Fruit fly (Drosophila melanogaster) whole organism, embryonic: ENCODE results near the gene AlaRS.

Experiments
- Atf-2 ChIP-seq: fragments of 200-800 bp; sonication (Bioruptor generic); optimal IDR thresholded peaks from 2 replicates; lab custom pipeline; 2016; ENCODE audit warnings: missing biosample characterization, missing genetic modification characterization
- Atf6 ChIP-seq: fragments of 200-800 bp; sonication (Bioruptor generic); IDR thresholded peaks from 2 replicates; pipeline ENCODE4 v1.3.6; 2022; ENCODE audit warnings: missing biosample characterization, missing genetic modification characterization
- BEAF-32 ChIP-seq: fragments of 200-800 bp; sonication (Bioruptor generic); optimal IDR thresholded peaks from 3 replicates; lab custom pipeline; 2017; ENCODE audit warnings: missing biosample characterization, missing genetic modification characterization, mild to moderate bottlenecking, moderate library complexity, missing genetic modification reagents
- CG10431 ChIP-seq: fragments of 200-800 bp; sonication (Bioruptor generic); optimal IDR thresholded peaks from 3 replicates; lab custom pipeline; 2018; ENCODE audit warnings: missing biosample characterization, mild to moderate bottlenecking, missing genetic modification characterization
- CG11504 ChIP-seq: fragments of 200-800 bp; sonication (Bioruptor generic); optimal IDR thresholded peaks from 3 replicates; lab custom pipeline; 2019; ENCODE audit warnings: missing biosample characterization, mild to moderate bottlenecking, missing genetic modification characterization, moderate library complexity
- CG12744 ChIP-seq: fragments of 200-800 bp; sonication (Bioruptor generic); optimal IDR thresholded peaks from 2 replicates; lab custom pipeline; 2016; ENCODE audit warnings: missing biosample characterization, missing genetic modification characterization
- CG13624 ChIP-seq: fragments of 200-800 bp; sonication (Bioruptor generic); optimal IDR thresholded peaks from 2 replicates; lab custom pipeline; 2016; ENCODE audit warnings: missing biosample characterization, missing genetic modification characterization
- CG14441 ChIP-seq: fragments of 200-800 bp; sonication (Bioruptor generic); IDR thresholded peaks from 2 replicates; pipeline ENCODE4 v1.3.6; 2022; ENCODE audit warnings: missing biosample characterization, missing genetic modification characterization
- CG15514 ChIP-seq: fragments of 200-800 bp; sonication (Bioruptor generic); optimal IDR thresholded peaks from 3 replicates; lab custom pipeline; 2017; ENCODE audit warnings: missing biosample characterization, missing genetic modification characterization, mild to moderate bottlenecking, moderate library complexity, missing genetic modification reagents
- CG16863 ChIP-seq: fragments of 200-800 bp; sonication (Bioruptor generic); optimal IDR thresholded peaks from 3 replicates; lab custom pipeline; 2016; ENCODE audit warnings: missing biosample characterization, missing genetic modification characterization
- CG2678 ChIP-seq: fragments of 200-800 bp; sonication (Bioruptor generic); optimal IDR thresholded peaks from 3 replicates; lab custom pipeline; 2019; ENCODE audit warnings: missing biosample characterization, mild to moderate bottlenecking, missing genetic modification characterization, moderate library complexity
- CG2889 ChIP-seq: fragments of 200-800 bp; sonication (Bioruptor generic); IDR thresholded peaks from 3 replicates; pipeline ENCODE4 v1.3.6; 2022; ENCODE audit warnings: missing biosample characterization, missing genetic modification characterization
- CG31441 ChIP-seq: fragments of 200-800 bp; sonication (Bioruptor generic); IDR thresholded peaks from 2 replicates; pipeline ENCODE4 v1.3.6; 2022; ENCODE audit warnings: missing biosample characterization, missing genetic modification characterization
- CG33557 ChIP-seq: fragments of 200-800 bp; sonication (Bioruptor generic); optimal IDR thresholded peaks from 2 replicates; lab custom pipeline; 2019; ENCODE audit warnings: missing biosample characterization, mild to moderate bottlenecking, missing genetic modification characterization, moderate library complexity
- CG3407 ChIP-seq: fragments of 200-800 bp; sonication (Bioruptor generic); optimal IDR thresholded peaks from 2 replicates; lab custom pipeline; 2018; ENCODE audit warnings: missing biosample characterization, mild to moderate bottlenecking, missing genetic modification characterization
- CG4360 ChIP-seq: fragments of 200-800 bp; sonication (Bioruptor generic); IDR thresholded peaks from 2 replicates; pipeline ENCODE4 v1.3.6; 2022; ENCODE audit warnings: missing biosample characterization, missing genetic modification characterization
- CG4730 ChIP-seq: fragments of 200-800 bp; sonication (Bioruptor generic); IDR thresholded peaks from 2 replicates; pipeline ENCODE4 v1.3.6; 2022; ENCODE audit warnings: missing biosample characterization, missing genetic modification characterization
- CG6254 ChIP-seq: fragments of 200-800 bp; sonication (Bioruptor generic); optimal IDR thresholded peaks from 3 replicates; lab custom pipeline; 2017; ENCODE audit warnings: mild to moderate bottlenecking, missing biosample characterization, missing genetic modification reagents, missing genetic modification characterization
- CG6683 ChIP-seq: fragments of 200-800 bp; sonication (Bioruptor generic); optimal IDR thresholded peaks from 2 replicates; lab custom pipeline; 2017; ENCODE audit warnings: missing biosample characterization, mild to moderate bottlenecking, missing genetic modification characterization, missing genetic modification reagents
- CG6854 ChIP-seq: fragments of 200-800 bp; sonication (Bioruptor generic); optimal IDR thresholded peaks from 3 replicates; lab custom pipeline; 2017; ENCODE audit warnings: missing biosample characterization, mild to moderate bottlenecking, missing genetic modification characterization
- CG8765 ChIP-seq: fragments of 200-800 bp; sonication (Bioruptor generic); IDR thresholded peaks from 2 replicates; pipeline ENCODE4 v1.3.6; 2022; ENCODE audit warnings: missing biosample characterization, missing genetic modification characterization
- CG9797 ChIP-seq: fragments of 200-800 bp; sonication (Bioruptor generic); optimal IDR thresholded peaks from 3 replicates; lab custom pipeline; 2018; ENCODE audit warnings: missing biosample characterization, mild to moderate bottlenecking, missing genetic modification characterization
- Chrac-16 ChIP-seq: fragments of 200-800 bp; sonication (Bioruptor generic); optimal IDR thresholded peaks from 3 replicates; lab custom pipeline; 2016; ENCODE audit warnings: missing biosample characterization, missing genetic modification characterization
- Dbx ChIP-seq: fragments of 200-800 bp; sonication (Bioruptor generic); IDR thresholded peaks from 3 replicates; pipeline ENCODE4 v1.3.6; 2022; ENCODE audit warnings: missing biosample characterization, missing genetic modification characterization
- ERR ChIP-seq: fragments of 200-800 bp; sonication (Bioruptor generic); optimal IDR thresholded peaks from 2 replicates; lab custom pipeline; 2016; ENCODE audit warnings: missing biosample characterization, missing genetic modification characterization
- GATAe ChIP-seq: fragments of 200-800 bp; sonication (Bioruptor generic); conservative IDR thresholded peaks from 2 replicates; pipeline ENCODE4 v1.3.6; 2022; ENCODE audit warnings: missing biosample characterization, missing genetic modification characterization
- Gsc ChIP-seq: fragments of 200-800 bp; sonication (Bioruptor generic); IDR thresholded peaks from 2 replicates; pipeline ENCODE4 v1.3.6; 2022; ENCODE audit warnings: missing biosample characterization, missing genetic modification characterization
- Gug ChIP-seq: fragments of 200-800 bp; sonication (Bioruptor generic); IDR thresholded peaks from 4 replicates; pipeline ENCODE4 v1.3.6; 2022; ENCODE audit warnings: missing biosample characterization, missing genetic modification characterization
- Jarid2 ChIP-seq: fragments of 200-800 bp; sonication (Bioruptor generic); optimal IDR thresholded peaks from 3 replicates; lab custom pipeline; 2017; ENCODE audit warnings: mild to moderate bottlenecking, missing biosample characterization, missing genetic modification reagents, missing genetic modification characterization
- NFAT ChIP-seq: fragments of 200-800 bp; sonication (Bioruptor generic); IDR thresholded peaks from 2 replicates; pipeline ENCODE4 v1.3.6; 2022; ENCODE audit warnings: missing biosample characterization, missing genetic modification characterization
- NfI ChIP-seq: fragments of 200-800 bp; sonication (Bioruptor generic); optimal IDR thresholded peaks from 3 replicates; lab custom pipeline; 2018; ENCODE audit warnings: missing biosample characterization, mild to moderate bottlenecking, missing genetic modification characterization, moderate library complexity
- Sox102F ChIP-seq: fragments of 200-800 bp; sonication (Bioruptor generic); optimal IDR thresholded peaks from 2 replicates; lab custom pipeline; 2018; ENCODE audit warnings: missing biosample characterization, mild to moderate bottlenecking, missing genetic modification characterization, moderate library complexity
- chn ChIP-seq: fragments of 200-800 bp; sonication (Bioruptor generic); optimal IDR thresholded peaks from 2 replicates; lab custom pipeline; 2016; ENCODE audit warnings: missing biosample characterization, missing genetic modification characterization
- crol ChIP-seq: fragments of 200-800 bp; sonication (Bioruptor generic); IDR thresholded peaks from 2 replicates; pipeline ENCODE4 v1.3.6; 2022; ENCODE audit warnings: missing biosample characterization, missing genetic modification characterization
- en ChIP-seq: fragments of 200-800 bp; sonication (Bioruptor generic); optimal IDR thresholded peaks from 2 replicates; lab custom pipeline; 2016; ENCODE audit warnings: missing biosample characterization, missing genetic modification characterization
- ewg ChIP-seq: fragments of 200-800 bp; sonication (Bioruptor generic); optimal IDR thresholded peaks from 3 replicates; lab custom pipeline; 2017; ENCODE audit warnings: mild to moderate bottlenecking, missing biosample characterization, missing genetic modification reagents, missing genetic modification characterization
- fru ChIP-seq: fragments of >200 bp; optimal IDR thresholded peaks from 2 replicates; lab custom pipeline; 2017
- fu2 ChIP-seq: fragments of 200-800 bp; sonication (Bioruptor generic); optimal IDR thresholded peaks from 2 replicates; lab custom pipeline; 2016; ENCODE audit warnings: missing biosample characterization, missing genetic modification characterization
- gsb ChIP-seq: fragments of 200-800 bp; sonication (Bioruptor generic); IDR thresholded peaks from 2 replicates; pipeline ENCODE4 v1.3.6; 2022; ENCODE audit warnings: missing biosample characterization, missing genetic modification characterization
- h ChIP-seq: fragments of >200 bp; optimal IDR thresholded peaks from 2 replicates; lab custom pipeline; 2017
- jing ChIP-seq: fragments of 200-800 bp; sonication (Bioruptor generic); optimal IDR thresholded peaks from 2 replicates; lab custom pipeline; 2018; ENCODE audit warnings: missing biosample characterization, mild to moderate bottlenecking, missing genetic modification characterization
- mirr ChIP-seq: fragments of 200-800 bp; sonication (Bioruptor generic); optimal IDR thresholded peaks from 3 replicates; lab custom pipeline; 2018; ENCODE audit warnings: missing biosample characterization, mild to moderate bottlenecking, missing genetic modification characterization
- peb ChIP-seq: fragments of 200-800 bp; sonication (Bioruptor generic); IDR thresholded peaks from 2 replicates; pipeline ENCODE4 v1.3.6; 2022; ENCODE audit warnings: missing biosample characterization, missing genetic modification characterization
- pita ChIP-seq: fragments of 200-800 bp; sonication (Bioruptor generic); optimal IDR thresholded peaks from 2 replicates; lab custom pipeline; 2017; ENCODE audit warnings: missing biosample characterization, mild to moderate bottlenecking, missing genetic modification characterization
- ranshi ChIP-seq: fragments of 200-800 bp; sonication (Bioruptor generic); IDR thresholded peaks from 2 replicates; pipeline ENCODE4 v1.3.6; 2022; ENCODE audit warnings: missing biosample characterization, missing genetic modification characterization
- ro ChIP-seq: fragments of 200-800 bp; sonication (Bioruptor generic); IDR thresholded peaks from 2 replicates; pipeline ENCODE4 v1.3.6; 2022; ENCODE audit warnings: missing biosample characterization, missing genetic modification characterization
- sim ChIP-seq: fragments of 200-800 bp; sonication (Bioruptor generic); IDR thresholded peaks from 2 replicates; pipeline ENCODE4 v1.3.6; 2022; ENCODE audit warnings: missing biosample characterization, missing genetic modification characterization
- slbo ChIP-seq: fragments of 200-800 bp; sonication (Bioruptor generic); IDR thresholded peaks from 2 replicates; pipeline ENCODE4 v1.3.6; 2022; ENCODE audit warnings: missing biosample characterization, missing genetic modification characterization
- tna ChIP-seq: fragments of 200-800 bp; sonication (Bioruptor generic); IDR thresholded peaks from 2 replicates; pipeline ENCODE4 v1.3.6; 2022; ENCODE audit warnings: missing biosample characterization, missing genetic modification characterization; ENCODE audit not compliant: partially characterized antibody
- usp ChIP-seq: fragments of >200 bp; optimal IDR thresholded peaks from 2 replicates; lab custom pipeline; 2017; ENCODE audit warnings: missing biosample characterization, missing genetic modification characterization
- yki ChIP-seq: fragments of >200 bp; optimal IDR thresholded peaks from 3 replicates; lab custom pipeline; 2018

Gene AlaRS

dm6 chr2L:8403286-8404270 is 22.0 kb upstream of the AlaRS start, which contains the start of gene emb (continued):
- TF ChIP-seq CG6854 (GFP tag; lab: Kevin White, UChicago) = no peak
- TF ChIP-seq CG14441 (GFP tag; lab: Robert Waterston, UW) = peak; percentile 30; the same call in 1 of the 2 replicates
- TF ChIP-seq CG11504 (tag; lab: Kevin White, UChicago) = no peak
- TF ChIP-seq fru = no peak
- TF ChIP-seq CG9797 = peak; percentile 94
- peak; percentile 64 for TF ChIP-seq fu2 (GFP tag; lab: Kevin White, UChicago)
- no peak for TF ChIP-seq Gug (GFP tag; lab: Robert Waterston, UW)
- no peak for TF ChIP-seq mirr (GFP tag; lab: Kevin White, UChicago)
- TF ChIP-seq Atf6 (GFP tag; lab: Robert Waterston, UW) = peak; percentile 39; the same call in 1 of the 2 replicates
- TF ChIP-seq Sox102F (GFP tag; lab: Kevin White, UChicago) = no peak
- no peak for TF ChIP-seq CG33557 (GFP tag; lab: Kevin White, UChicago)
- TF ChIP-seq h (lab: Kevin White, UChicago) = no peak
- TF ChIP-seq crol (GFP tag; lab: Robert Waterston, UW) = no peak
- TF ChIP-seq Atf-2 (GFP tag; lab: Kevin White, UChicago) = peak; percentile 18
- 0 out of 2 replicates have a peak, but pooled peaks have one; percentile 17 for TF ChIP-seq ranshi
- peak; percentile 58 for TF ChIP-seq NFAT (GFP tag; lab: Robert Waterston, UW)
- no peak for TF ChIP-seq CG31441 (GFP tag; lab: Robert Waterston, UW)
- no peak for TF ChIP-seq sim (GFP tag; lab: Robert Waterston, UW)
- TF ChIP-seq usp (GFP tag; lab: Kevin White, UChicago) = no peak
- no peak for TF ChIP-seq CG4360
- TF ChIP-seq Gsc = no peak
- TF ChIP-seq CG8765 (GFP tag; lab: Robert Waterston, UW) = no peak
- no peak for TF ChIP-seq GATAe
- TF ChIP-seq yki (lab: Kevin White, UChicago) = no peak
- TF ChIP-seq Chrac-16 (GFP tag; lab: Kevin White, UChicago) = peak; percentile 56
- no peak for TF ChIP-seq jing (GFP tag; lab: Kevin White, UChicago)
- no peak for TF ChIP-seq Jarid2 (GFP tag; lab: Kevin White, UChicago)
- no peak for TF ChIP-seq pita (GFP tag; lab: Kevin White, UChicago)
- no peak for TF ChIP-seq en
- TF ChIP-seq Dbx (GFP tag; lab: Robert Waterston, UW) = 0 out of 3 replicates have a peak, but pooled peaks have one; percentile 57
- TF ChIP-seq CG2678 (tag; lab: Kevin White, UChicago) = no peak
- TF ChIP-seq CG2889 (GFP tag; lab: Robert Waterston, UW) = no peak
- no peak for TF ChIP-seq gsb (GFP tag; lab: Robert Waterston, UW)
- TF ChIP-seq ewg (GFP tag; lab: Kevin White, UChicago) = peak; percentile 53
- TF ChIP-seq chn (GFP tag; lab: Kevin White, UChicago) = peak; percentile 52
- TF ChIP-seq CG6683 (GFP tag; lab: Kevin White, UChicago) = no peak
- peak; percentile 55 for TF ChIP-seq slbo (GFP tag; lab: Robert Waterston, UW)
- peak; percentile 91 for TF ChIP-seq CG15514 (GFP tag; lab: Kevin White, UChicago)
- TF ChIP-seq tna (GFP tag; lab: Robert Waterston, UW) = peak; percentile 99
- no peak for TF ChIP-seq ERR (GFP tag; lab: Kevin White, UChicago)
- TF ChIP-seq ro (GFP tag; lab: Robert Waterston, UW) = no peak
- TF ChIP-seq CG4730 (GFP tag; lab: Robert Waterston, UW) = no peak
- TF ChIP-seq CG16863 (GFP tag; lab: Kevin White, UChicago) = peak; percentile 1
- no peak for TF ChIP-seq CG6254 (GFP tag; lab: Kevin White, UChicago)
- peak; percentile 91 for TF ChIP-seq BEAF-32 (GFP tag; lab: Kevin White, UChicago)
- TF ChIP-seq NfI (GFP tag; lab: Kevin White, UChicago) = peak; percentile 37
- peak; percentile 42 for TF ChIP-seq CG13624 (GFP tag; lab: Kevin White, UChicago)
- TF ChIP-seq peb (GFP tag; lab: Robert Waterston, UW) = no peak
- TF ChIP-seq CG3407 (GFP tag; lab: Kevin White, UChicago) = no peak
- no peak for TF ChIP-seq CG10431 (GFP tag; lab: Kevin White, UChicago)
- TF ChIP-seq CG12744 (GFP tag; lab: Kevin White, UChicago) = peak; percentile 9
